Fruit fly (Drosophila melanogaster) whole organism, embryonic: Measurements from ENCODE around the gene tau.

Source experiments
- CG10979 ChIP-seq: fragments of 200-800 bp; sonication (Bioruptor generic); optimal IDR thresholded peaks from 2 replicates; lab custom pipeline; 2018; ENCODE audit warnings: missing biosample characterization, mild to moderate bottlenecking, missing genetic modification characterization, moderate library complexity
- kni ChIP-seq: fragments of 200-800 bp; sonication (Bioruptor generic); optimal IDR thresholded peaks from 3 replicates; lab custom pipeline; 2017; ENCODE audit warnings: mild to moderate bottlenecking, missing biosample characterization, missing genetic modification reagents, missing genetic modification characterization
- knrl ChIP-seq: fragments of 200-800 bp; sonication (Bioruptor generic); IDR thresholded peaks from 3 replicates; pipeline ENCODE4 v1.3.6; 2022; ENCODE audit warnings: missing biosample characterization, missing genetic modification characterization; ENCODE audit not compliant: partially characterized antibody

DNA sequence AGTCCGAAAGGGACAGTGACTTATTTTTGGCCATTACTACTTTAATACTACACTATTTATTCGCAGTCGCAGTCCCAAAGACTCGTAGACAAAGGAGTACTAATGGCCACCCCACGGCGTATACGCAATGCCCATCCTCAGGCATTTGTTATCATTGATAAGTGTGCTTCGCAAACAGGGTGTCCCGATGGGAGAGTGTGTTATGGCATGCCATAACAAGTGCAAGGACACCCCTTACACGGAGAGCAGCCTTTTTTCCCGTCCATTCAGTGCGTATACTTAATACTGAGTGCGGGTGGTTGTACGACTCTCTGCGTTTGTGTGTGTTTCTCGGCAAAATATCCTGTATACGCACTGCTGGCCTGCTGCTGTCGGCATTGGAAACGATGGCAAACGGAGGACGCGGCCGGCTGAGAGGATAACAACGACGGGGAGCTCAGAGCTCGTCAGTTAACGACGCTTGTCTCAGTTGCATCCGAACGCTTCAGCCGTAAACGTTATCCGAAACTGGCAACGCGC, 5.2 kb upstream of the tau start, which contains the start of gene unc80:
- no peak for TF ChIP-seq CG10979 (tag; lab: Kevin White, UChicago)
- no peak for TF ChIP-seq kni (GFP tag; lab: Kevin White, UChicago)
- TF ChIP-seq knrl, result no peak
